Worm (Caenorhabditis elegans) whole organism, L1 larva: ENCODE results near the gene ric-3.

ENCODE experiments used
- C04F5.9 ChIP-seq: sonication (generic microtip); optimal IDR thresholded peaks from 2 replicates; lab custom pipeline; 2016; ENCODE audit warnings: missing genetic modification characterization, missing compliant biosample characterization
- C16A3.4 ChIP-seq: fragments of 150-350 bp; optimal IDR thresholded peaks from 2 replicates; lab custom pipeline; 2014; ENCODE audit warnings: missing biosample characterization, missing genetic modification characterization
- alr-1 ChIP-seq: fragments of 200-800 bp; sonication (Bioruptor generic); optimal IDR thresholded peaks from 2 replicates; lab custom pipeline; 2018; ENCODE audit warnings: borderline replicate concordance, mild to moderate bottlenecking, missing genetic modification characterization, missing compliant biosample characterization
- aly-2 ChIP-seq: fragments of 150-350 bp; optimal IDR thresholded peaks from 2 replicates; lab custom pipeline; 2014; ENCODE audit warnings: missing biosample characterization, missing genetic modification characterization
- ama-1 ChIP-seq: fragments of 150-350 bp; optimal IDR thresholded peaks from 2 replicates; lab custom pipeline; 2014
- blmp-1 ChIP-seq: fragments of 150-350 bp; optimal IDR thresholded peaks from 2 replicates; lab custom pipeline; 2014; ENCODE audit warnings: missing biosample characterization, missing genetic modification characterization
- ceh-63 ChIP-seq: fragments of 200-800 bp; sonication (Bioruptor generic); optimal IDR thresholded peaks from 2 replicates; lab custom pipeline; 2018; ENCODE audit warnings: mild to moderate bottlenecking, missing genetic modification characterization, missing compliant biosample characterization
- ceh-82 ChIP-seq, 3 experiments: fragments of 150-350 bp in 1 of 3; sonication (generic microtip) in 2 of 3; optimal IDR thresholded peaks; 2 replicates each; lab custom pipeline; 2014 to 2017; ENCODE audit warnings: missing biosample characterization in 3 of 3, missing genetic modification characterization in 3 of 3
- ceh-90 ChIP-seq: sonication (generic microtip); optimal IDR thresholded peaks from 2 replicates; lab custom pipeline; 2016; ENCODE audit warnings: missing genetic modification characterization, missing compliant biosample characterization
- ces-1 ChIP-seq: fragments of 150-350 bp; optimal IDR thresholded peaks from 2 replicates; lab custom pipeline; 2014; ENCODE audit warnings: missing biosample characterization, missing genetic modification reagents, missing genetic modification characterization
- dpl-1 ChIP-seq, 3 experiments: fragments of 150-350 bp in 2 of 3; sonication (generic microtip) in 1 of 3; optimal IDR thresholded peaks; 2 replicates each; lab custom pipeline; 2014 to 2017; ENCODE audit warnings: missing biosample characterization in 3 of 3, missing genetic modification characterization in 3 of 3, missing genetic modification reagents in 3 of 3
- dsc-1 ChIP-seq: sonication (generic microtip); optimal IDR thresholded peaks from 2 replicates; lab custom pipeline; 2016; ENCODE audit warnings: mild to moderate bottlenecking, missing genetic modification characterization, missing compliant biosample characterization
- efl-1 ChIP-seq, 4 experiments: fragments of 150-350 bp; optimal IDR thresholded peaks in 3 of 4; peaks in 1 of 4; 1 replicate in 1 of 4; 2 replicates in 3 of 4; lab custom pipeline; 2014; ENCODE audit warnings: missing biosample characterization in 2 of 4, missing genetic modification characterization in 2 of 4, missing genetic modification reagents in 2 of 4
- egl-13 ChIP-seq: sonication (generic microtip); optimal IDR thresholded peaks from 2 replicates; lab custom pipeline; 2016; ENCODE audit warnings: missing genotype, missing genetic modification reagents, missing genetic modification characterization, missing compliant biosample characterization
- elt-2 ChIP-seq: sonication (generic microtip); optimal IDR thresholded peaks from 2 replicates; lab custom pipeline; 2016; ENCODE audit warnings: missing genetic modification characterization, mild to moderate bottlenecking, inconsistent platforms, missing compliant biosample characterization, missing genetic modification reagents
- ets-5 ChIP-seq: fragments of 200-800 bp; sonication (Bioruptor generic); IDR thresholded peaks from 2 replicates; pipeline ENCODE4 v1.3.6; 2022; ENCODE audit warnings: missing genetic modification characterization, missing compliant biosample characterization
- fkh-10 ChIP-seq: sonication (generic microtip); optimal IDR thresholded peaks from 2 replicates; lab custom pipeline; 2017; ENCODE audit warnings: missing biosample characterization, missing genetic modification reagents, missing genetic modification characterization
- fkh-4 ChIP-seq: sonication (generic microtip); optimal IDR thresholded peaks from 2 replicates; lab custom pipeline; 2016; ENCODE audit warnings: missing compliant biosample characterization, missing genetic modification characterization, borderline replicate concordance
- fkh-8 ChIP-seq: sonication (generic microtip); optimal IDR thresholded peaks from 2 replicates; lab custom pipeline; 2016; ENCODE audit warnings: mild to moderate bottlenecking, missing genetic modification characterization, missing compliant biosample characterization
- fos-1 ChIP-seq: fragments of 150-350 bp; optimal IDR thresholded peaks from 2 replicates; lab custom pipeline; 2014; ENCODE audit warnings: missing biosample characterization, missing genetic modification characterization
- irx-1 ChIP-seq: sonication (generic microtip); optimal IDR thresholded peaks from 2 replicates; lab custom pipeline; 2016; ENCODE audit warnings: missing genetic modification characterization, missing compliant biosample characterization
- isw-1 ChIP-seq: fragments of 200-800 bp; sonication (Bioruptor generic); IDR thresholded peaks from 2 replicates; pipeline ENCODE4 v1.3.6; 2022; ENCODE audit warnings: missing genetic modification characterization, missing compliant biosample characterization
- jun-1 ChIP-seq: fragments of 150-350 bp; optimal IDR thresholded peaks from 2 replicates; lab custom pipeline; 2014; ENCODE audit warnings: missing biosample characterization, missing genetic modification reagents, missing genetic modification characterization
- lin-14 ChIP-seq: fragments of 200-800 bp; sonication (Bioruptor generic); optimal IDR thresholded peaks from 2 replicates; lab custom pipeline; 2018; ENCODE audit warnings: mild to moderate bottlenecking, missing genetic modification characterization, moderate library complexity, missing compliant biosample characterization
- lin-35 ChIP-seq, 2 experiments: fragments of 150-350 bp; optimal IDR thresholded peaks; 2 replicates each; lab custom pipeline; 2014; ENCODE audit warnings: missing biosample characterization in 2 of 2, missing genetic modification characterization in 2 of 2, missing genetic modification reagents in 2 of 2
- lin-39 ChIP-seq: fragments of 150-350 bp; optimal IDR thresholded peaks from 2 replicates; lab custom pipeline; 2014; ENCODE audit warnings: missing biosample characterization, missing genetic modification reagents, missing genetic modification characterization
- lir-3 ChIP-seq: sonication (generic microtip); optimal IDR thresholded peaks from 2 replicates; lab custom pipeline; 2016; ENCODE audit warnings: mild to moderate bottlenecking, missing genetic modification characterization, moderate library complexity, missing compliant biosample characterization; ENCODE audit not compliant: poor library complexity
- lsy-2 ChIP-seq, 2 experiments: fragments of 150-350 bp; optimal IDR thresholded peaks; 2 replicates each; lab custom pipeline; 2014; ENCODE audit warnings: missing biosample characterization in 2 of 2, missing genetic modification characterization in 2 of 2
- mef-2 ChIP-seq: fragments of 150-350 bp; optimal IDR thresholded peaks from 2 replicates; lab custom pipeline; 2014; ENCODE audit warnings: missing biosample characterization, missing genetic modification characterization
- mep-1 ChIP-seq: fragments of 150-350 bp; optimal IDR thresholded peaks from 2 replicates; lab custom pipeline; 2014; ENCODE audit warnings: missing biosample characterization, missing genetic modification characterization
- nhr-19 ChIP-seq: fragments of 200-800 bp; sonication (Bioruptor generic); conservative IDR thresholded peaks from 2 replicates; pipeline ENCODE4 v1.3.6; 2022; ENCODE audit warnings: missing genetic modification characterization, missing compliant biosample characterization
- nhr-20 ChIP-seq: sonication (generic microtip); optimal IDR thresholded peaks from 2 replicates; lab custom pipeline; 2016; ENCODE audit warnings: mild to moderate bottlenecking, missing genetic modification characterization, missing compliant biosample characterization
- nhr-28 ChIP-seq: fragments of 150-350 bp; optimal IDR thresholded peaks from 2 replicates; lab custom pipeline; 2014; ENCODE audit warnings: missing biosample characterization, missing genetic modification characterization
- nhr-47 ChIP-seq: sonication (generic microtip); optimal IDR thresholded peaks from 2 replicates; lab custom pipeline; 2016; ENCODE audit warnings: mild to moderate bottlenecking, missing genetic modification characterization, moderate library complexity, missing compliant biosample characterization
- nhr-71 ChIP-seq: sonication (generic microtip); optimal IDR thresholded peaks from 2 replicates; lab custom pipeline; 2016; ENCODE audit warnings: mild to moderate bottlenecking, missing genetic modification characterization, moderate library complexity, missing compliant biosample characterization
- nhr-77 ChIP-seq: fragments of 150-350 bp; optimal IDR thresholded peaks from 2 replicates; lab custom pipeline; 2014; ENCODE audit warnings: missing biosample characterization, missing genetic modification characterization
- nhr-84 ChIP-seq: sonication (generic microtip); optimal IDR thresholded peaks from 2 replicates; lab custom pipeline; 2017; ENCODE audit warnings: missing biosample characterization, missing genetic modification characterization
- nhr-85 ChIP-seq: sonication (generic microtip); peaks from one replicate; lab custom pipeline; 2016; ENCODE audit warnings: missing genetic modification characterization, inconsistent platforms, missing compliant biosample characterization
- pax-3 ChIP-seq: fragments of 200-800 bp; sonication (Bioruptor generic); optimal IDR thresholded peaks from 2 replicates; lab custom pipeline; 2018; ENCODE audit warnings: mild to moderate bottlenecking, missing genetic modification characterization, moderate library complexity, missing compliant biosample characterization
- rnt-1 ChIP-seq: sonication (generic microtip); optimal IDR thresholded peaks from 2 replicates; lab custom pipeline; 2016; ENCODE audit warnings: mild to moderate bottlenecking, missing genetic modification characterization, moderate library complexity, missing compliant biosample characterization
- skn-1 ChIP-seq: fragments of 150-350 bp; optimal IDR thresholded peaks from 2 replicates; lab custom pipeline; 2014; ENCODE audit warnings: missing biosample characterization, missing genetic modification characterization
- snpc-4 ChIP-seq: fragments of 150-350 bp; optimal IDR thresholded peaks from 2 replicates; lab custom pipeline; 2014; ENCODE audit warnings: missing biosample characterization, missing genetic modification characterization
- snu-23 ChIP-seq: sonication (generic microtip); optimal IDR thresholded peaks from 2 replicates; lab custom pipeline; 2016; ENCODE audit warnings: missing genetic modification characterization, missing compliant biosample characterization
- sox-4 ChIP-seq: sonication (generic microtip); optimal IDR thresholded peaks from 2 replicates; lab custom pipeline; 2016; ENCODE audit warnings: missing genetic modification characterization, missing compliant biosample characterization
- swsn-7 ChIP-seq: sonication (generic microtip); optimal IDR thresholded peaks from 2 replicates; lab custom pipeline; 2016; ENCODE audit warnings: missing genetic modification characterization, missing compliant biosample characterization
- tbx-2 ChIP-seq: sonication (generic microtip); optimal IDR thresholded peaks from 2 replicates; lab custom pipeline; 2016; ENCODE audit warnings: missing genetic modification characterization, missing compliant biosample characterization
- unc-62 ChIP-seq: fragments of 150-350 bp; optimal IDR thresholded peaks from 2 replicates; lab custom pipeline; 2014; ENCODE audit warnings: missing biosample characterization, missing genetic modification reagents, missing genetic modification characterization
- unc-86 ChIP-seq: sonication (generic microtip); optimal IDR thresholded peaks from 2 replicates; lab custom pipeline; 2016; ENCODE audit warnings: missing genetic modification characterization, missing compliant biosample characterization
- unc-98 ChIP-seq: fragments of 200-800 bp; sonication (Bioruptor generic); IDR thresholded peaks from 2 replicates; pipeline ENCODE4 v1.3.6; 2022; ENCODE audit warnings: missing genetic modification characterization, missing compliant biosample characterization
- xbp-1 ChIP-seq: sonication (generic microtip); optimal IDR thresholded peaks from 2 replicates; lab custom pipeline; 2016; ENCODE audit warnings: missing genetic modification characterization, missing compliant biosample characterization
- zag-1 ChIP-seq: fragments of 150-350 bp; optimal IDR thresholded peaks from 2 replicates; lab custom pipeline; 2014; ENCODE audit warnings: missing biosample characterization, missing genetic modification characterization
- ztf-11 ChIP-seq, 2 experiments: sonication (generic microtip); optimal IDR thresholded peaks; 2 replicates each; lab custom pipeline; 2016 to 2017; ENCODE audit warnings: missing genetic modification characterization in 2 of 2, missing biosample characterization in 1 of 2, missing compliant biosample characterization in 1 of 2

The ric-3 gene

DNA sequence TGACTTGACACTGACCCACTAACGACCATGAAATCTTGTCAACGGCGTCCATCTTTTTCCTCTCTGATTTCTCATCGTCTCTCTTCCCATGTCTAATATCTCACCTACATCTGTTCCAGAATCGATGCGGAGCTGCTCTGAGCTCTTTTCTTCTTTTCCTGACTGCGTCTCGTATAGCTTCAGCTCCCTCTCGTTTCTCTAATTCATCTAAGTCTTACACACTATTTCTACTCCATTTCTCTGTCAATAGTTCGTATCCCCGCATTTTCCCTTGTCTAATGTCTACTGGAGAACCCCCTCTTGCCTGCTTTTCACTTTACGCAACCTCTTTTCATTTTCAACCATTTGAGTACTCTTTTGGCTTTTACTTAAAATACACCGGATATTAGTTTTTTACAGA is at the start of gene ric-3:
ric-3 (plus strand) TSS at position 400 of the 400 bp plus-strand sequence.
- peak; percentile 57 to 76 for TF ChIP-seq lsy-2 (tag; optimal IDR thresholded peaks at IDR 0.05; lab: Kevin White, UChicago)
- no peak for TF ChIP-seq elt-2
- peak; percentile 5 for TF ChIP-seq C16A3.4 (tag; lab: Kevin White, UChicago)
- peak; percentile 49 for TF ChIP-seq nhr-85 (tag; lab: Kevin White, UChicago)
- peak; percentile 84 for TF ChIP-seq rnt-1 (tag; lab: Kevin White, UChicago)
- peak; percentile 42 for TF ChIP-seq pax-3 (tag; lab: Kevin White, UChicago)
- TF ChIP-seq nhr-84 (tag; lab: Kevin White, UChicago) = no peak
- no peak for TF ChIP-seq unc-62 (GFP tag; lab: Kevin White, UChicago)
- TF ChIP-seq tbx-2 (tag; lab: Kevin White, UChicago) = peak; percentile 72
- peak; percentile 57 for TF ChIP-seq aly-2
- TF ChIP-seq sox-4 (tag; lab: Kevin White, UChicago) = no peak
- peak; percentile 54 for TF ChIP-seq jun-1 (tag; lab: Kevin White, UChicago)
- peak; percentile 78 for TF ChIP-seq snu-23 (GFP tag; lab: Kevin White, UChicago)
- TF ChIP-seq nhr-77 (tag; lab: Kevin White, UChicago) = peak; percentile 30
- TF ChIP-seq unc-86 (tag; lab: Kevin White, UChicago) = peak; percentile 76
- peak in 1 of 2 experiments; percentile 65 for TF ChIP-seq lin-35 (GFP tag; optimal IDR thresholded peaks at IDR 0.05; lab: Kevin White, UChicago)
- TF ChIP-seq ztf-11 (tag; optimal IDR thresholded peaks at IDR 0.05; lab: Kevin White, UChicago) = no peak
- TF ChIP-seq mef-2 = peak; percentile 22
- no peak for TF ChIP-seq ceh-63 (GFP tag; lab: Kevin White, UChicago)
- peak; percentile 47 for TF ChIP-seq fkh-10 (GFP tag; lab: Kevin White, UChicago)
- TF ChIP-seq nhr-19 (GFP tag; lab: Robert Waterston, UW) = peak; percentile 63
- no peak for TF ChIP-seq unc-98 (GFP tag; lab: Robert Waterston, UW)
- TF ChIP-seq mep-1 (tag; lab: Kevin White, UChicago) = peak; percentile 84
- TF ChIP-seq ceh-90 = peak; percentile 16
- TF ChIP-seq C04F5.9 (tag; lab: Kevin White, UChicago) = no peak
- peak; percentile 81 for TF ChIP-seq dsc-1 (tag; lab: Kevin White, UChicago)
- peak; percentile 71 for TF ChIP-seq egl-13
- TF ChIP-seq nhr-28 (tag; lab: Kevin White, UChicago) = no peak
- TF ChIP-seq lin-39 (tag; lab: Kevin White, UChicago) = peak; percentile 17
- peak; percentile 73 for TF ChIP-seq swsn-7
- TF ChIP-seq isw-1 = peak; percentile 56; the same call in 1 of the 2 replicates
- peak; percentile 52 for TF ChIP-seq fos-1
- TF ChIP-seq zag-1 (tag; lab: Kevin White, UChicago) = peak; percentile 23
- TF ChIP-seq nhr-71 (tag; lab: Kevin White, UChicago) = peak; percentile 87
- TF ChIP-seq nhr-20 (tag; lab: Kevin White, UChicago) = peak; percentile 50
- TF ChIP-seq snpc-4 (tag; lab: Kevin White, UChicago) = peak; percentile 23
- peak; percentile 43 for TF ChIP-seq xbp-1 (tag; lab: Kevin White, UChicago)
- TF ChIP-seq ama-1 (lab: Kevin White, UChicago) = no peak
- TF ChIP-seq lin-14 (GFP tag; lab: Kevin White, UChicago) = peak; percentile 95
- TF ChIP-seq blmp-1 (tag; lab: Kevin White, UChicago) = peak; percentile 77
- no peak for TF ChIP-seq ets-5 (GFP tag; lab: Robert Waterston, UW)
- TF ChIP-seq fkh-4 (tag; lab: Kevin White, UChicago) = no peak
- TF ChIP-seq dpl-1 (GFP tag; optimal IDR thresholded peaks at IDR 0.05; lab: Kevin White, UChicago) = peak; percentile 7 to 41 (median 31)
- peak; percentile 72 for TF ChIP-seq nhr-47 (tag; lab: Kevin White, UChicago)
- peak; percentile 68 to 78 for TF ChIP-seq efl-1 (optimal IDR thresholded peaks at IDR 0.05; lab: Kevin White, UChicago)
- TF ChIP-seq efl-1 (GFP tag; optimal IDR thresholded peaks at IDR 0.05 in 1 of 2; lab: Kevin White, UChicago) = peak; percentile 32 to 95
- TF ChIP-seq skn-1 (tag; lab: Kevin White, UChicago) = peak; percentile 19
- TF ChIP-seq irx-1 (tag; lab: Kevin White, UChicago) = peak; percentile 48
- no peak for TF ChIP-seq ces-1 (GFP tag; lab: Kevin White, UChicago)
- peak; percentile 31 for TF ChIP-seq lir-3
- peak; percentile 45 to 63 (median 50) for TF ChIP-seq ceh-82 (tag; optimal IDR thresholded peaks at IDR 0.05; lab: Kevin White, UChicago)
- no peak for TF ChIP-seq alr-1 (tag; lab: Kevin White, UChicago)
- TF ChIP-seq fkh-8 (tag; lab: Kevin White, UChicago) = peak; percentile 84
